Comparison of ENCODE assay signal across 1 fruit fly cellular context in the genomic region with DNA sequence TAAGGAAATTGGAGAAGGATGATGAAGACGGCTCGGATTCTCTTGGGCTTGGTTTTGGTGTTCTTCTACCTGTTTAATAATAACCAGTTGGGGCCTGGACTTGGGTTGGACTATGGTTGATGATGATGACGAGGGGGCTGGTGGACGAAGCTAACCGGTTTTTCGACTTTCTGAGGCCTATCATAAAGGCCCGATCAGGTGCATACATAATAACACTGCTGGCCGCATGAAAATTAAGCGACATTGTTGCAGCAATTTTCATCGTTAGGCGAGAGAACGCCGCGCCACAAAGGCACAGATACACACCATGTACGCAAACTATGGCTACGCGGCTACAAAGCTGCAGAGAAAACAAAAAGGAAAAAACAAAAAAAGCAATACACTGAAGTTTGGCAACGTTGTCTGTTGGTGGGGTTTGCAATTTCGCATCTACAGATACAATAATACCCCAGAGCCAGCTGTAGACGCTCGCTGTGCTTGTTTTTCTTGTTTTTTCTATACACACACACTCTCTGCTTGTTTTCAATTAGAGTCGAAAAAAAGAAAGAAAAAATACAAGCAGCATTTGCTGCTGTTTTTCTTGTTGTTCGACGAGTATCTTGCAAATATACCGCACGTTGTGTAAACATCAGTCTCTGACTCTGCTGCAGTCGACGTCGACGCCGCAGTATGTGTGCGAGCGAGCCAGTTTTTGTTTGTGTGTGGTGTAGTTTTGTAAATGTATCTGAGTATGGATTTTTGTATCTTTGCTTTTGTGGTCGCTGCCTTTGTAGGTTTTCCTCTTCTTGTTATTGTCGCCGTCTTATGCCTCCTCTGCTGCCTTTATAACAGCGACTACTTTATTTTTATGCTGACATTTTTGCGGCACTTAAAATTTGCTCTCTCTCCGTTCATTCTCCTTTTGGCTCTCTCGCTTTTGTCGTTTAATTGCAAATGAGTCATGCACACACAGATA.
A peak's percentile ranks its signal among the peaks of the same experiment; 100 is the strongest.
TF ChIP-seq lines count a peak whose summit lies in the region.

No protein-coding gene starts in this region.

TF ChIP-seq in whole organism, embryonic, 481 proteins besides CTCF, POLR2A, EP300 and RAD21 (continued from another document and continues in another):
- TF ChIP-seq CG34376 (GFP tag; optimal IDR thresholded peaks at IDR 0.05; lab: Kevin White, UChicago) (peak; percentile 97), pho (GFP tag; optimal IDR thresholded peaks at IDR 0.05; lab: Kevin White, UChicago) (peak; percentile 69), CG2875 (GFP tag; optimal IDR thresholded peaks at IDR 0.05; lab: Kevin White, UChicago) (peak; percentile 64), croc (GFP tag; conservative IDR thresholded peaks at IDR 0.05; lab: Robert Waterston, UW) (peak; percentile 25; the same call in 1 of the 3 replicates), Awh (GFP tag; IDR thresholded peaks at IDR 0.05; lab: Robert Waterston, UW) (no peak), BtbVII (GFP tag; optimal IDR thresholded peaks at IDR 0.05; lab: Kevin White, UChicago) (peak; percentile 88), CG9817 (tag; optimal IDR thresholded peaks at IDR 0.05; lab: Kevin White, UChicago) (no peak), peb (GFP tag; IDR thresholded peaks at IDR 0.05; lab: Robert Waterston, UW) (no peak), CG7271 (tag; optimal IDR thresholded peaks at IDR 0.05; lab: Kevin White, UChicago) (peak; percentile 43), run (tag; optimal IDR thresholded peaks at IDR 0.05; lab: Kevin White, UChicago) (peak; percentile 77), Nf-YC (tag; optimal IDR thresholded peaks at IDR 0.05; lab: Kevin White, UChicago) (peak; percentile 68), pita (GFP tag; optimal IDR thresholded peaks at IDR 0.05; lab: Kevin White, UChicago) (no peak), grn (GFP tag; optimal IDR thresholded peaks at IDR 0.05; lab: Kevin White, UChicago) (peak; percentile 59), inv (GFP tag; IDR thresholded peaks at IDR 0.05; lab: Robert Waterston, UW; ENCODE audit: partially characterized antibody) (no peak), CG17912 (GFP tag; optimal IDR thresholded peaks at IDR 0.05; lab: Kevin White, UChicago) (peak; percentile 85), CG7786 (GFP tag; optimal IDR thresholded peaks at IDR 0.05; lab: Kevin White, UChicago) (peak; percentile 72), Hr39 (optimal IDR thresholded peaks at IDR 0.05; lab: Kevin White, UChicago) (no peak), gfzf (GFP tag; optimal IDR thresholded peaks at IDR 0.05; lab: Kevin White, UChicago) (no peak), crc (GFP tag; optimal IDR thresholded peaks at IDR 0.05; lab: Kevin White, UChicago) (peak; percentile 15), eve (GFP tag; optimal IDR thresholded peaks at IDR 0.05; lab: Kevin White, UChicago) (no peak), CG34224 (GFP tag; IDR thresholded peaks at IDR 0.05; lab: Robert Waterston, UW; ENCODE audit: partially characterized antibody) (no peak), CkIIα-i1 (GFP tag; IDR thresholded peaks at IDR 0.05; lab: Robert Waterston, UW) (no peak), CG30403 (GFP tag; optimal IDR thresholded peaks at IDR 0.05; lab: Kevin White, UChicago) (peak; percentile 27), CG3163 (GFP tag; optimal IDR thresholded peaks at IDR 0.05; lab: Kevin White, UChicago) (peak; percentile 42), CG6175 (GFP tag; IDR thresholded peaks at IDR 0.05; lab: Robert Waterston, UW) (no peak), CG14965 (GFP tag; optimal IDR thresholded peaks at IDR 0.05; lab: Kevin White, UChicago; ENCODE audit: borderline replicate concordance) (no peak), CG33213 (GFP tag; optimal IDR thresholded peaks at IDR 0.05; lab: Kevin White, UChicago) (peak; percentile 71), ap (GFP tag; IDR thresholded peaks at IDR 0.05; lab: Robert Waterston, UW) (no peak), usp (GFP tag; optimal IDR thresholded peaks at IDR 0.05; lab: Kevin White, UChicago) (no peak), Xrp1 (GFP tag; IDR thresholded peaks at IDR 0.05; lab: Robert Waterston, UW) (no peak), eyg (GFP tag; optimal IDR thresholded peaks at IDR 0.05; lab: Kevin White, UChicago) (peak; percentile 74), Sin3A (optimal IDR thresholded peaks at IDR 0.05; lab: Kevin White, UChicago) (no peak), tap (tag; optimal IDR thresholded peaks at IDR 0.05; lab: Kevin White, UChicago) (peak; percentile 41), CG6654 (GFP tag; optimal IDR thresholded peaks at IDR 0.05; lab: Kevin White, UChicago) (no peak), CG4404 (GFP tag; IDR thresholded peaks at IDR 0.05; lab: Robert Waterston, UW) (no peak), Stat92E (GFP tag; optimal IDR thresholded peaks at IDR 0.05; lab: Kevin White, UChicago) (peak in 2 of 3 experiments; percentile 38 to 76), scrt (GFP tag; optimal IDR thresholded peaks at IDR 0.05; lab: Kevin White, UChicago) (peak; percentile 84), ttk (GFP tag; IDR thresholded peaks at IDR 0.05; lab: Robert Waterston, UW) (no peak), nom (GFP tag; optimal IDR thresholded peaks at IDR 0.05; lab: Kevin White, UChicago) (peak; percentile 98), CG13624 (GFP tag; optimal IDR thresholded peaks at IDR 0.05; lab: Kevin White, UChicago) (peak; percentile 72), Sry-δ (GFP tag; optimal IDR thresholded peaks at IDR 0.05; lab: Kevin White, UChicago) (peak; percentile 28), CG4617 (GFP tag; optimal IDR thresholded peaks at IDR 0.05; lab: Kevin White, UChicago; ENCODE audit: borderline replicate concordance) (no peak), Tbp (GFP tag; optimal IDR thresholded peaks at IDR 0.05; lab: Kevin White, UChicago) (no peak), Bteb2 (GFP tag; optimal IDR thresholded peaks at IDR 0.05; lab: Kevin White, UChicago) (peak; percentile 34), her (GFP tag; optimal IDR thresholded peaks at IDR 0.05; lab: Kevin White, UChicago) (peak; percentile 68), slbo (GFP tag; IDR thresholded peaks at IDR 0.05; lab: Robert Waterston, UW) (no peak), seq (GFP tag; IDR thresholded peaks at IDR 0.05; lab: Robert Waterston, UW) (no peak), CG13287 (GFP tag; IDR thresholded peaks at IDR 0.05; lab: Robert Waterston, UW; ENCODE audit: partially characterized antibody) (no peak), trem (tag; optimal IDR thresholded peaks at IDR 0.05; lab: Kevin White, UChicago) (no peak), Oli (tag; optimal IDR thresholded peaks at IDR 0.05; lab: Kevin White, UChicago) (peak; percentile 3), Mes4 (GFP tag; optimal IDR thresholded peaks at IDR 0.05; lab: Kevin White, UChicago) (peak; percentile 49), CG12744 (GFP tag; optimal IDR thresholded peaks at IDR 0.05; lab: Kevin White, UChicago) (peak; percentile 55), CG9797 (GFP tag; optimal IDR thresholded peaks at IDR 0.05; lab: Kevin White, UChicago) (no peak), D19B (GFP tag; optimal IDR thresholded peaks at IDR 0.05; lab: Kevin White, UChicago) (peak; percentile 37), gce (GFP tag; IDR thresholded peaks at IDR 0.05; lab: Robert Waterston, UW) (no peak), HLH3B (GFP tag; IDR thresholded peaks at IDR 0.05; lab: Robert Waterston, UW) (no peak), Atf-2 (GFP tag; optimal IDR thresholded peaks at IDR 0.05; lab: Kevin White, UChicago) (peak; percentile 37), sima (GFP tag; optimal IDR thresholded peaks at IDR 0.05; lab: Kevin White, UChicago) (peak; percentile 36), Hmr (GFP tag; optimal IDR thresholded peaks at IDR 0.05; lab: Kevin White, UChicago) (peak; percentile 95), B-H1 (GFP tag; IDR thresholded peaks at IDR 0.05; lab: Robert Waterston, UW) (no peak), Kr (GFP tag; optimal IDR thresholded peaks at IDR 0.05; lab: Kevin White, UChicago) (peak; percentile 87), cg (GFP tag; optimal IDR thresholded peaks at IDR 0.05; lab: Kevin White, UChicago) (peak; percentile 92), CG16779 (GFP tag; IDR thresholded peaks at IDR 0.05; lab: Robert Waterston, UW) (no peak), CG14710 (tag; optimal IDR thresholded peaks at IDR 0.05; lab: Kevin White, UChicago) (peak; percentile 52), CG7928 (GFP tag; optimal IDR thresholded peaks at IDR 0.05; lab: Kevin White, UChicago) (no peak), btn (GFP tag; optimal IDR thresholded peaks at IDR 0.05; lab: Kevin White, UChicago) (peak; percentile 55), kni (GFP tag; optimal IDR thresholded peaks at IDR 0.05; lab: Kevin White, UChicago) (peak; percentile 96), phol (tag; optimal IDR thresholded peaks at IDR 0.05; lab: Kevin White, UChicago) (no peak), ERR (GFP tag; optimal IDR thresholded peaks at IDR 0.05; lab: Kevin White, UChicago) (peak; percentile 53), p53 (GFP tag; optimal IDR thresholded peaks at IDR 0.05; lab: Kevin White, UChicago) (no peak), CG7745 (tag; optimal IDR thresholded peaks at IDR 0.05; lab: Kevin White, UChicago) (peak; percentile 61), en (GFP tag; optimal IDR thresholded peaks at IDR 0.05; lab: Kevin White, UChicago) (peak; percentile 41), Xbp1 (GFP tag; optimal IDR thresholded peaks at IDR 0.05; lab: Kevin White, UChicago) (no peak), CG4820 (GFP tag; optimal IDR thresholded peaks at IDR 0.05; lab: Kevin White, UChicago) (no peak), CG33557 (GFP tag; optimal IDR thresholded peaks at IDR 0.05; lab: Kevin White, UChicago) (peak; percentile 56), CG10959 (GFP tag; IDR thresholded peaks at IDR 0.05; lab: Robert Waterston, UW) (no peak), CG3838 (GFP tag; optimal IDR thresholded peaks at IDR 0.05; lab: Kevin White, UChicago) (peak; percentile 62), NFAT (GFP tag; IDR thresholded peaks at IDR 0.05; lab: Robert Waterston, UW) (no peak), Hand (GFP tag; optimal IDR thresholded peaks at IDR 0.05; lab: Kevin White, UChicago) (peak; percentile 85), Eip74EF (GFP tag; optimal IDR thresholded peaks at IDR 0.05; lab: Kevin White, UChicago) (peak in 1 of 2 experiments; percentile 61), psq (GFP tag; optimal IDR thresholded peaks at IDR 0.05; lab: Kevin White, UChicago) (peak; percentile 21), CG4707 (GFP tag; optimal IDR thresholded peaks at IDR 0.05; lab: Kevin White, UChicago) (peak; percentile 59), klu (GFP tag; IDR thresholded peaks at IDR 0.05; lab: Robert Waterston, UW) (no peak), CG10147 (GFP tag; optimal IDR thresholded peaks at IDR 0.05; lab: Kevin White, UChicago) (peak; percentile 82), ato (GFP tag; IDR thresholded peaks at IDR 0.05; lab: Robert Waterston, UW; ENCODE audit: partially characterized antibody) (no peak), CG43689 (GFP tag; IDR thresholded peaks at IDR 0.05; lab: Robert Waterston, UW) (no peak), Asciz (GFP tag; optimal IDR thresholded peaks at IDR 0.05; lab: Kevin White, UChicago) (peak; percentile 86), Lpt (GFP tag; optimal IDR thresholded peaks at IDR 0.05; lab: Kevin White, UChicago) (peak; percentile 27), Side (GFP tag; optimal IDR thresholded peaks at IDR 0.05; lab: Kevin White, UChicago) (peak; percentile 87), CG15073 (GFP tag; optimal IDR thresholded peaks at IDR 0.05; lab: Kevin White, UChicago) (no peak), CG4730 (GFP tag; IDR thresholded peaks at IDR 0.05; lab: Robert Waterston, UW) (no peak), Hey (tag; optimal IDR thresholded peaks at IDR 0.05; lab: Kevin White, UChicago) (peak; percentile 82), ac (GFP tag; optimal IDR thresholded peaks at IDR 0.05; lab: Kevin White, UChicago) (no peak), ranshi (GFP tag; IDR thresholded peaks at IDR 0.05; lab: Robert Waterston, UW) (no peak), wek (GFP tag; optimal IDR thresholded peaks at IDR 0.05; lab: Kevin White, UChicago) (peak; percentile 67), sisA (GFP tag; IDR thresholded peaks at IDR 0.05; lab: Robert Waterston, UW) (no peak), CG15479 (GFP tag; optimal IDR thresholded peaks at IDR 0.05; lab: Kevin White, UChicago) (peak; percentile 87), Mad (GFP tag; optimal IDR thresholded peaks at IDR 0.05; lab: Kevin White, UChicago) (peak; percentile 22), CG10979 (tag; optimal IDR thresholded peaks at IDR 0.05; lab: Kevin White, UChicago) (peak; percentile 43), nerfin-2 (GFP tag; IDR thresholded peaks at IDR 0.05; lab: Robert Waterston, UW; ENCODE audit: partially characterized antibody) (no peak), CG6854 (GFP tag; optimal IDR thresholded peaks at IDR 0.05; lab: Kevin White, UChicago) (peak; percentile 78), lmd (GFP tag; IDR thresholded peaks at IDR 0.05; lab: Robert Waterston, UW) (no peak), CG3995 (GFP tag; optimal IDR thresholded peaks at IDR 0.05; lab: Kevin White, UChicago) (peak; percentile 38), lab (GFP tag; optimal IDR thresholded peaks at IDR 0.05; lab: Kevin White, UChicago) (peak; percentile 95), CG11723 (GFP tag; optimal IDR thresholded peaks at IDR 0.05; lab: Kevin White, UChicago) (peak; percentile 71), zfh1 (GFP tag; IDR thresholded peaks at IDR 0.05; lab: Robert Waterston, UW) (no peak), CG17829 (tag; optimal IDR thresholded peaks at IDR 0.05; lab: Kevin White, UChicago) (peak; percentile 62), jigr1 (GFP tag; IDR thresholded peaks at IDR 0.05; lab: Robert Waterston, UW) (no peak), H2.0 (GFP tag; IDR thresholded peaks at IDR 0.05; lab: Robert Waterston, UW) (no peak), fu2 (GFP tag; optimal IDR thresholded peaks at IDR 0.05; lab: Kevin White, UChicago) (no peak), Vsx1 (GFP tag; optimal IDR thresholded peaks at IDR 0.05; lab: Kevin White, UChicago) (peak; percentile 84), CG11456 (GFP tag; IDR thresholded peaks at IDR 0.05; lab: Robert Waterston, UW) (no peak), ham (GFP tag; IDR thresholded peaks at IDR 0.05; lab: Robert Waterston, UW) (no peak), PHDP (tag; optimal IDR thresholded peaks at IDR 0.05; lab: Kevin White, UChicago) (peak; percentile 81), Aef1 (GFP tag; IDR thresholded peaks at IDR 0.05; lab: Robert Waterston, UW) (no peak), CG11085 (GFP tag; IDR thresholded peaks at IDR 0.05; lab: Robert Waterston, UW) (no peak), CG14014 (GFP tag; IDR thresholded peaks at IDR 0.05; lab: Robert Waterston, UW) (no peak), amos (GFP tag; IDR thresholded peaks at IDR 0.05; lab: Robert Waterston, UW; ENCODE audit: partially characterized antibody) (no peak), Fer1 (GFP tag; optimal IDR thresholded peaks at IDR 0.05; lab: Kevin White, UChicago) (peak; percentile 95), chn (GFP tag; optimal IDR thresholded peaks at IDR 0.05; lab: Kevin White, UChicago) (peak; percentile 38), CG18764 (GFP tag; optimal IDR thresholded peaks at IDR 0.05; lab: Kevin White, UChicago) (peak; percentile 43), dan (GFP tag; IDR thresholded peaks at IDR 0.05; lab: Robert Waterston, UW) (no peak), CG8281 (tag; optimal IDR thresholded peaks at IDR 0.05; lab: Kevin White, UChicago) (peak; percentile 51)
